Worm (Caenorhabditis elegans) whole organism, L1 larva: ENCODE results near the gene twk-31.

Source experiments
- C16A3.4 ChIP-seq: fragments of 150-350 bp; optimal IDR thresholded peaks from 2 replicates; lab custom pipeline; 2014; ENCODE audit warnings: missing biosample characterization, missing genetic modification characterization
- F16B12.6 ChIP-seq: fragments of 150-350 bp; optimal IDR thresholded peaks from 2 replicates; lab custom pipeline; 2014; ENCODE audit warnings: missing biosample characterization, missing genetic modification characterization
- Y116A8C.19 ChIP-seq: sonication (generic microtip); optimal IDR thresholded peaks from 2 replicates; lab custom pipeline; 2016; ENCODE audit warnings: missing compliant biosample characterization, missing genetic modification characterization, borderline replicate concordance
- alr-1 ChIP-seq: fragments of 200-800 bp; sonication (Bioruptor generic); optimal IDR thresholded peaks from 2 replicates; lab custom pipeline; 2018; ENCODE audit warnings: borderline replicate concordance, mild to moderate bottlenecking, missing genetic modification characterization, missing compliant biosample characterization
- aly-2 ChIP-seq: fragments of 150-350 bp; optimal IDR thresholded peaks from 2 replicates; lab custom pipeline; 2014; ENCODE audit warnings: missing biosample characterization, missing genetic modification characterization
- blmp-1 ChIP-seq: fragments of 150-350 bp; optimal IDR thresholded peaks from 2 replicates; lab custom pipeline; 2014; ENCODE audit warnings: missing biosample characterization, missing genetic modification characterization
- ceh-63 ChIP-seq: fragments of 200-800 bp; sonication (Bioruptor generic); optimal IDR thresholded peaks from 2 replicates; lab custom pipeline; 2018; ENCODE audit warnings: mild to moderate bottlenecking, missing genetic modification characterization, missing compliant biosample characterization
- ceh-8 ChIP-seq: fragments of 200-800 bp; sonication (Bioruptor generic); optimal IDR thresholded peaks from 2 replicates; lab custom pipeline; 2018; ENCODE audit warnings: mild to moderate bottlenecking, missing genetic modification characterization, moderate library complexity, missing compliant biosample characterization
- dpl-1 ChIP-seq, 3 experiments: fragments of 150-350 bp in 2 of 3; sonication (generic microtip) in 1 of 3; optimal IDR thresholded peaks; 2 replicates each; lab custom pipeline; 2014 to 2017; ENCODE audit warnings: missing biosample characterization in 3 of 3, missing genetic modification characterization in 3 of 3, missing genetic modification reagents in 3 of 3
- dsc-1 ChIP-seq: sonication (generic microtip); optimal IDR thresholded peaks from 2 replicates; lab custom pipeline; 2016; ENCODE audit warnings: mild to moderate bottlenecking, missing genetic modification characterization, missing compliant biosample characterization
- efl-1 ChIP-seq, 4 experiments: fragments of 150-350 bp; optimal IDR thresholded peaks in 3 of 4; peaks in 1 of 4; 1 replicate in 1 of 4; 2 replicates in 3 of 4; lab custom pipeline; 2014; ENCODE audit warnings: missing biosample characterization in 2 of 4, missing genetic modification characterization in 2 of 4, missing genetic modification reagents in 2 of 4
- egl-13 ChIP-seq: sonication (generic microtip); optimal IDR thresholded peaks from 2 replicates; lab custom pipeline; 2016; ENCODE audit warnings: missing genotype, missing genetic modification reagents, missing genetic modification characterization, missing compliant biosample characterization
- ets-5 ChIP-seq: fragments of 200-800 bp; sonication (Bioruptor generic); IDR thresholded peaks from 2 replicates; pipeline ENCODE4 v1.3.6; 2022; ENCODE audit warnings: missing genetic modification characterization, missing compliant biosample characterization
- fkh-10 ChIP-seq: sonication (generic microtip); optimal IDR thresholded peaks from 2 replicates; lab custom pipeline; 2017; ENCODE audit warnings: missing biosample characterization, missing genetic modification reagents, missing genetic modification characterization
- fkh-4 ChIP-seq: sonication (generic microtip); optimal IDR thresholded peaks from 2 replicates; lab custom pipeline; 2016; ENCODE audit warnings: missing compliant biosample characterization, missing genetic modification characterization, borderline replicate concordance
- hlh-4 ChIP-seq: sonication (generic microtip); optimal IDR thresholded peaks from 2 replicates; lab custom pipeline; 2016; ENCODE audit warnings: mild to moderate bottlenecking, missing genetic modification characterization, missing compliant biosample characterization
- hpl-2 ChIP-seq: fragments of 150-350 bp; optimal IDR thresholded peaks from 2 replicates; lab custom pipeline; 2014; ENCODE audit warnings: missing biosample characterization, missing genetic modification reagents, missing genetic modification characterization
- lin-14 ChIP-seq: fragments of 200-800 bp; sonication (Bioruptor generic); optimal IDR thresholded peaks from 2 replicates; lab custom pipeline; 2018; ENCODE audit warnings: mild to moderate bottlenecking, missing genetic modification characterization, moderate library complexity, missing compliant biosample characterization
- lin-15B ChIP-seq: fragments of 150-350 bp; sonication (generic microtip); optimal IDR thresholded peaks from 3 replicates; lab custom pipeline; 2014; ENCODE audit warnings: missing biosample characterization, missing genetic modification characterization
- lin-35 ChIP-seq, 2 experiments: fragments of 150-350 bp; optimal IDR thresholded peaks; 2 replicates each; lab custom pipeline; 2014; ENCODE audit warnings: missing biosample characterization in 2 of 2, missing genetic modification characterization in 2 of 2, missing genetic modification reagents in 2 of 2
- nhr-12 ChIP-seq: sonication (generic microtip); optimal IDR thresholded peaks from 2 replicates; lab custom pipeline; 2017; ENCODE audit warnings: missing biosample characterization, missing genetic modification characterization
- nhr-19 ChIP-seq: fragments of 200-800 bp; sonication (Bioruptor generic); conservative IDR thresholded peaks from 2 replicates; pipeline ENCODE4 v1.3.6; 2022; ENCODE audit warnings: missing genetic modification characterization, missing compliant biosample characterization
- nhr-76 ChIP-seq: sonication (generic microtip); optimal IDR thresholded peaks from 2 replicates; lab custom pipeline; 2017; ENCODE audit warnings: missing biosample characterization, missing genetic modification characterization
- nhr-85 ChIP-seq: sonication (generic microtip); peaks from one replicate; lab custom pipeline; 2016; ENCODE audit warnings: missing genetic modification characterization, inconsistent platforms, missing compliant biosample characterization
- pag-3 ChIP-seq: sonication (generic microtip); optimal IDR thresholded peaks from 2 replicates; lab custom pipeline; 2017; ENCODE audit warnings: missing genetic modification characterization, mild to moderate bottlenecking, missing compliant biosample characterization, antibody characterized with exemption, borderline replicate concordance; ENCODE audit not compliant: insufficient read depth
- pax-3 ChIP-seq: fragments of 200-800 bp; sonication (Bioruptor generic); optimal IDR thresholded peaks from 2 replicates; lab custom pipeline; 2018; ENCODE audit warnings: mild to moderate bottlenecking, missing genetic modification characterization, moderate library complexity, missing compliant biosample characterization
- snu-23 ChIP-seq: sonication (generic microtip); optimal IDR thresholded peaks from 2 replicates; lab custom pipeline; 2016; ENCODE audit warnings: missing genetic modification characterization, missing compliant biosample characterization
- tbx-2 ChIP-seq: sonication (generic microtip); optimal IDR thresholded peaks from 2 replicates; lab custom pipeline; 2016; ENCODE audit warnings: missing genetic modification characterization, missing compliant biosample characterization
- unc-62 ChIP-seq: fragments of 150-350 bp; optimal IDR thresholded peaks from 2 replicates; lab custom pipeline; 2014; ENCODE audit warnings: missing biosample characterization, missing genetic modification reagents, missing genetic modification characterization
- unc-98 ChIP-seq: fragments of 200-800 bp; sonication (Bioruptor generic); IDR thresholded peaks from 2 replicates; pipeline ENCODE4 v1.3.6; 2022; ENCODE audit warnings: missing genetic modification characterization, missing compliant biosample characterization
- vab-15 ChIP-seq: sonication (generic microtip); optimal IDR thresholded peaks from 2 replicates; lab custom pipeline; 2017; ENCODE audit warnings: missing genotype, mild to moderate bottlenecking, missing genetic modification characterization, missing compliant biosample characterization
- xbp-1 ChIP-seq: sonication (generic microtip); optimal IDR thresholded peaks from 2 replicates; lab custom pipeline; 2016; ENCODE audit warnings: missing genetic modification characterization, missing compliant biosample characterization

twk-31 gene

DNA sequence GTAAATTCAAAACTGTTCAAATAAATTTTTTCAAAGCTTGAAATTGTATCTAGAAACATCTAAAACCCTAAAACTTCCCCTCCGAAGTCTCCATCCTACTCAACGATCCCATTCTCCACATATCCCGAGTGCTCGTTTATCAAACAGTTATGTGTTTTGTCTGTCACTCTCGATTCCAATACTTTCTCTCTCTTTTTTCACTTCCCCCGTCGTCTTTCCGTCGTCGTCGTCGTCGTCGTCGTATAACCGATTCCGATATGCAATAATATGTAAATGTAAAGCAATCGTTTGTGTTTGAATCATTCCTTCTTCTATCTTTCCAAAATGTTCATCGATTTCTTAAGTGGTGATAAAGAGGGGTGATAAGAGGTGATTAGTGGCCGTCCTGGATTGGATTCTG, 37.9 kb downstream of the twk-31 start:
- TF ChIP-seq blmp-1 (tag; lab: Kevin White, UChicago) (peak; percentile 54), xbp-1 (tag; lab: Kevin White, UChicago) (no peak), nhr-12 (no peak), hpl-2 (GFP tag; lab: Kevin White, UChicago) (no peak), F16B12.6 (no peak), snu-23 (no peak), ceh-8 (GFP tag; lab: Kevin White, UChicago) (no peak)
- TF ChIP-seq, all 84 proteins: peak for 1

DNA sequence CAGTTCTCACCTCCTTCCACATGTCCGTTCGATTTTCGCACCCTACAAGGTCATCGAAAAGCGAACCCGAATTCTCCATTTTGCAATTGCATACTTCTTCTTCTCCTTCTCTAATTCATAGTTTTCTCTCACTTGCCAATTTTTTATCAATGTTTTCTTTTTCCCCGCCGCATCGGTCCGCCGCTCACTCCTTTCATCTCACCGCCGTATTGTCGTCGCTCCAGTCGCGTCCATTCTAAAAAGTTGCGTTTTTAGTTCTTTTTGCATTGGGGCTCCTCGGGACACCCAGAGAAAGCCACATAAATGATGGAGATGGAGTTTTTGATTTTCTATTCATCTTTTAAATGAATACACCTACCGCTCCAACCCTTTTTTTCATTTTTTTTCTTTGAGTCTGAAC, 40.9 kb downstream of the twk-31 start:
- TF ChIP-seq ets-5 (GFP tag; lab: Robert Waterston, UW): no peak
- peak; percentile 45 for TF ChIP-seq blmp-1 (tag; lab: Kevin White, UChicago)
- peak; percentile 44 for TF ChIP-seq lin-14 (GFP tag; lab: Kevin White, UChicago)
- no peak for TF ChIP-seq nhr-19 (GFP tag; lab: Robert Waterston, UW)
- TF ChIP-seq dsc-1 (tag; lab: Kevin White, UChicago): peak; percentile 15
- TF ChIP-seq nhr-85 (tag; lab: Kevin White, UChicago): peak; percentile 59
- no peak for TF ChIP-seq C16A3.4

- no peak for TF ChIP-seq unc-98 (GFP tag; lab: Robert Waterston, UW)
- no peak for TF ChIP-seq snu-23
- no peak for TF ChIP-seq hlh-4 (tag; lab: Kevin White, UChicago)
- TF ChIP-seq dsc-1 (tag; lab: Kevin White, UChicago): no peak
- no peak for TF ChIP-seq dpl-1 (GFP tag; optimal IDR thresholded peaks at IDR 0.05; lab: Kevin White, UChicago)
- no peak for TF ChIP-seq pag-3 (tag; lab: Kevin White, UChicago)
- no peak for TF ChIP-seq vab-15 (tag; lab: Kevin White, UChicago)
- no peak for TF ChIP-seq lin-35 (GFP tag; optimal IDR thresholded peaks at IDR 0.05; lab: Kevin White, UChicago)
- TF ChIP-seq nhr-19 (GFP tag; lab: Robert Waterston, UW): no peak
- TF ChIP-seq fkh-10 (GFP tag; lab: Kevin White, UChicago): no peak
- TF ChIP-seq lin-14 (GFP tag; lab: Kevin White, UChicago): no peak
- TF ChIP-seq ceh-63: no peak
- no peak for TF ChIP-seq nhr-12
- no peak for TF ChIP-seq blmp-1 (tag; lab: Kevin White, UChicago)
- no peak for TF ChIP-seq unc-62 (GFP tag; lab: Kevin White, UChicago)
- TF ChIP-seq pax-3 (tag; lab: Kevin White, UChicago): no peak
- TF ChIP-seq fkh-4 (tag; lab: Kevin White, UChicago): no peak
Observed at ce11 chrIII:11452530-11452929, 42.1 kb downstream of the twk-31 start.

ce11 chrIII:11453970-11454369, 43.5 kb downstream of the twk-31 start:
- TF ChIP-seq egl-13 (no peak), dsc-1 (tag; lab: Kevin White, UChicago) (peak; percentile 93)

DNA sequence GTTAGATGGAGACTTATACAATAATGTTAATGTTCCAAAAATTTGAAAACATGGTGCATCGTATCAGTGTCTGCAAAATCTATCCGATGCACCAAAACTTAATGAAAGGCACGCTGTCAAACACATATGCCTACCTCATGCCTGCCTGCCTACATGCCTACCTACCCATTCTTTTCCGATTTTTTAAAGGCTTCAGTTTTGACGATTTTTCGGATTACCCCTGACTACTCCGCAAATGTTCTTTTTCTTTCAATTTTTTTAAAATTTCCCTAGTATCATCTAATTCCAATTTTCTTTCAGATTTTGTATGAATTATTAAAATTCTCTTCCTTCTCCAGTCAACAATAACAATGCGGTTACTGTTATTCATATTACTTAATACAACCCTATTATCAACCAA, 46.1 kb downstream of the twk-31 start, which contains the start of gene plr-1:
Gene plr-1, plus strand, starts transcription at position 301 of the 400 bp plus-strand sequence.
- TF ChIP-seq efl-1 (optimal IDR thresholded peaks at IDR 0.05; lab: Kevin White, UChicago): no peak
- TF ChIP-seq efl-1 (GFP tag; optimal IDR thresholded peaks at IDR 0.05 in 1 of 2; lab: Kevin White, UChicago): peak in 1 of 2 experiments; percentile 19
- TF ChIP-seq fkh-4 (tag; lab: Kevin White, UChicago): no peak
- TF ChIP-seq aly-2 (tag; lab: Kevin White, UChicago): no peak
- no peak for TF ChIP-seq nhr-12
- no peak for TF ChIP-seq lin-15B (tag; lab: Kevin White, UChicago)

ce11 chrIII:11457911-11458310, 47.4 kb downstream of the twk-31 start:
- peak; percentile 54 for TF ChIP-seq lin-14 (GFP tag; lab: Kevin White, UChicago)
- no peak for TF ChIP-seq blmp-1 (tag; lab: Kevin White, UChicago)
- TF ChIP-seq tbx-2 (tag; lab: Kevin White, UChicago): no peak
- TF ChIP-seq Y116A8C.19 (tag; lab: Kevin White, UChicago): no peak
- TF ChIP-seq alr-1: no peak
- no peak for TF ChIP-seq nhr-76 (tag; lab: Kevin White, UChicago)
- no peak for TF ChIP-seq C16A3.4
